Worm (Caenorhabditis elegans) whole organism, L2 larva: Measurements from ENCODE around the gene D1044.4.

Experiments
- C34F6.9 ChIP-seq: fragments of 150-350 bp; optimal IDR thresholded peaks from 2 replicates; lab custom pipeline; 2014; ENCODE audit warnings: missing biosample characterization, missing genetic modification characterization
- R02D3.7 ChIP-seq: fragments of 150-350 bp; optimal IDR thresholded peaks from 2 replicates; lab custom pipeline; 2014; ENCODE audit warnings: missing biosample characterization, missing genetic modification characterization
- ZK546.5 ChIP-seq: sonication (generic microtip); optimal IDR thresholded peaks from 2 replicates; lab custom pipeline; 2017; ENCODE audit warnings: missing biosample characterization, missing genetic modification characterization
- alr-1 ChIP-seq: fragments of 150-350 bp; optimal IDR thresholded peaks from 2 replicates; lab custom pipeline; 2014; ENCODE audit warnings: missing biosample characterization, missing genetic modification characterization
- ama-1 ChIP-seq: fragments of 150-350 bp; optimal IDR thresholded peaks from 2 replicates; lab custom pipeline; 2018; ENCODE audit warnings: inconsistent platforms
- blmp-1 ChIP-seq: sonication (generic microtip); optimal IDR thresholded peaks from 2 replicates; lab custom pipeline; 2017; ENCODE audit warnings: missing genetic modification characterization, mild to moderate bottlenecking, missing compliant biosample characterization, antibody characterized with exemption, moderate library complexity; ENCODE audit not compliant: insufficient read depth
- ceh-82 ChIP-seq: fragments of 150-350 bp; optimal IDR thresholded peaks from 2 replicates; lab custom pipeline; 2014; ENCODE audit warnings: missing biosample characterization, missing genetic modification characterization
- crh-2 ChIP-seq: sonication (generic microtip); optimal IDR thresholded peaks from 2 replicates; lab custom pipeline; 2017; ENCODE audit warnings: missing biosample characterization, missing genetic modification characterization
- dmd-4 ChIP-seq: sonication (generic microtip); optimal IDR thresholded peaks from 2 replicates; lab custom pipeline; 2017; ENCODE audit warnings: missing biosample characterization, missing genetic modification characterization
- elt-1 ChIP-seq: fragments of 150-350 bp; optimal IDR thresholded peaks from 2 replicates; lab custom pipeline; 2014; ENCODE audit warnings: missing biosample characterization, missing genetic modification characterization
- elt-3 ChIP-seq: sonication (generic microtip); optimal IDR thresholded peaks from 2 replicates; lab custom pipeline; 2017; ENCODE audit warnings: missing biosample characterization, missing genetic modification characterization
- fos-1 ChIP-seq: fragments of 150-350 bp; optimal IDR thresholded peaks from 2 replicates; lab custom pipeline; 2014; ENCODE audit warnings: missing biosample characterization, missing genetic modification characterization
- gmeb-1 ChIP-seq: fragments of 150-350 bp; optimal IDR thresholded peaks from 2 replicates; lab custom pipeline; 2014; ENCODE audit warnings: missing biosample characterization, missing genetic modification characterization
- lin-11 ChIP-seq: fragments of 150-350 bp; sonication (generic microtip); optimal IDR thresholded peaks from 2 replicates; lab custom pipeline; 2014; ENCODE audit warnings: missing biosample characterization, missing genetic modification characterization, inconsistent platforms, mixed read lengths
- lsy-2 ChIP-seq, 2 experiments: fragments of 150-350 bp in 1 of 2; sonication (generic microtip) in 1 of 2; optimal IDR thresholded peaks; 2 replicates each; lab custom pipeline; 2014 to 2017; ENCODE audit warnings: missing biosample characterization in 2 of 2, missing genetic modification characterization in 2 of 2
- mab-5 ChIP-seq: fragments of 150-350 bp; optimal IDR thresholded peaks from 2 replicates; lab custom pipeline; 2014; ENCODE audit warnings: missing biosample characterization, missing genetic modification characterization
- mbf-1 ChIP-seq: sonication (generic microtip); optimal IDR thresholded peaks from 2 replicates; lab custom pipeline; 2017; ENCODE audit warnings: missing biosample characterization, missing genetic modification characterization
- mdl-1 ChIP-seq, 2 experiments: fragments of 150-350 bp in 1 of 2; sonication (generic microtip) in 1 of 2; optimal IDR thresholded peaks; 2 replicates each; lab custom pipeline; 2017; ENCODE audit warnings: missing biosample characterization in 2 of 2, missing genetic modification characterization in 2 of 2
- nhr-10 ChIP-seq: sonication (generic microtip); optimal IDR thresholded peaks from 2 replicates; lab custom pipeline; 2017; ENCODE audit warnings: missing biosample characterization, missing genetic modification characterization
- nhr-12 ChIP-seq: fragments of 150-350 bp; optimal IDR thresholded peaks from 2 replicates; lab custom pipeline; 2014; ENCODE audit warnings: missing biosample characterization, missing genetic modification characterization
- nhr-129 ChIP-seq: fragments of 150-350 bp; optimal IDR thresholded peaks from 2 replicates; lab custom pipeline; 2014; ENCODE audit warnings: missing biosample characterization, missing genetic modification characterization
- nhr-21 ChIP-seq: fragments of 150-350 bp; optimal IDR thresholded peaks from 2 replicates; lab custom pipeline; 2014; ENCODE audit warnings: missing biosample characterization, missing genetic modification characterization
- nhr-237 ChIP-seq: fragments of 150-350 bp; optimal IDR thresholded peaks from 2 replicates; lab custom pipeline; 2014; ENCODE audit warnings: missing biosample characterization, missing genetic modification characterization
- nhr-25 ChIP-seq: fragments of 150-350 bp; sonication (generic microtip); optimal IDR thresholded peaks from 3 replicates; lab custom pipeline; 2014; ENCODE audit warnings: missing biosample characterization, missing genetic modification characterization
- nhr-6 ChIP-seq: fragments of 150-350 bp; optimal IDR thresholded peaks from 2 replicates; lab custom pipeline; 2014; ENCODE audit warnings: missing biosample characterization, missing genetic modification characterization
- nhr-77 ChIP-seq: fragments of 150-350 bp; optimal IDR thresholded peaks from 2 replicates; lab custom pipeline; 2014; ENCODE audit warnings: missing biosample characterization, missing genetic modification characterization
- sem-4 ChIP-seq: fragments of 150-350 bp; optimal IDR thresholded peaks from 2 replicates; lab custom pipeline; 2014; ENCODE audit warnings: missing biosample characterization, missing genetic modification reagents, missing genetic modification characterization
- skn-1 ChIP-seq: sonication (generic microtip); optimal IDR thresholded peaks from 2 replicates; lab custom pipeline; 2017; ENCODE audit warnings: missing biosample characterization, missing genetic modification characterization
- sma-3 ChIP-seq: sonication (generic microtip); optimal IDR thresholded peaks from 2 replicates; lab custom pipeline; 2016; ENCODE audit warnings: missing genetic modification reagents, missing genetic modification characterization, missing compliant biosample characterization
- sma-9 ChIP-seq, 2 experiments: fragments of 150-350 bp in 1 of 2; sonication (generic microtip) in 1 of 2; optimal IDR thresholded peaks; 2 replicates each; lab custom pipeline; 2014 to 2016; ENCODE audit warnings: missing genetic modification characterization in 2 of 2, mild to moderate bottlenecking in 1 of 2, missing biosample characterization in 1 of 2, missing compliant biosample characterization in 1 of 2, missing genetic modification reagents in 1 of 2, moderate library complexity in 1 of 2
- snpc-4 ChIP-seq: fragments of 150-350 bp; optimal IDR thresholded peaks from 2 replicates; lab custom pipeline; 2014; ENCODE audit warnings: missing biosample characterization, missing genetic modification characterization
- unc-39 ChIP-seq: fragments of 150-350 bp; optimal IDR thresholded peaks from 2 replicates; lab custom pipeline; 2014; ENCODE audit warnings: missing biosample characterization, missing genetic modification characterization
- unc-55 ChIP-seq: fragments of 150-350 bp; sonication (generic microtip); optimal IDR thresholded peaks from 3 replicates; lab custom pipeline; 2014; ENCODE audit warnings: missing biosample characterization, missing genetic modification reagents, missing genetic modification characterization
- unc-62 ChIP-seq: fragments of 150-350 bp; optimal IDR thresholded peaks from 2 replicates; lab custom pipeline; 2014; ENCODE audit warnings: missing biosample characterization, missing genetic modification reagents, missing genetic modification characterization
- zag-1 ChIP-seq: fragments of 150-350 bp; optimal IDR thresholded peaks from 2 replicates; lab custom pipeline; 2014; ENCODE audit warnings: missing biosample characterization, missing genetic modification characterization
- ztf-4 ChIP-seq: fragments of 150-350 bp; optimal IDR thresholded peaks from 2 replicates; lab custom pipeline; 2014; ENCODE audit warnings: missing biosample characterization, missing genetic modification characterization

D1044.4 gene

ce11 chrIII:5501358-5502287 lies 20.2 kb downstream of the D1044.4 start, which contains the start of gene R02F2.1:
Gene R02F2.1, plus strand, starts transcription at chrIII:5501885.
- TF ChIP-seq nhr-25 (tag; lab: Kevin White, UChicago), result peak; percentile 68
- peak; percentile 72 for TF ChIP-seq nhr-129
- TF ChIP-seq nhr-6, result peak; percentile 11
- TF ChIP-seq crh-2 (tag; lab: Kevin White, UChicago), result peak; percentile 62
- peak; percentile 27 for TF ChIP-seq sma-9 (GFP tag; optimal IDR thresholded peaks at IDR 0.05; lab: Kevin White, UChicago)
- no peak for TF ChIP-seq sma-9 (tag; optimal IDR thresholded peaks at IDR 0.05; lab: Kevin White, UChicago)
- TF ChIP-seq C34F6.9 (tag; lab: Kevin White, UChicago), result peak; percentile 29
- TF ChIP-seq sma-3, result peak; percentile 31
- TF ChIP-seq fos-1, result peak; percentile 12
- no peak for TF ChIP-seq mdl-1 (tag; optimal IDR thresholded peaks at IDR 0.05; lab: Kevin White, UChicago)
- TF ChIP-seq ama-1 (lab: Kevin White, UChicago), result peak; percentile 38
- no peak for TF ChIP-seq dmd-4 (tag; lab: Kevin White, UChicago)
- TF ChIP-seq gmeb-1 (tag; lab: Kevin White, UChicago), result peak; percentile 15
- TF ChIP-seq nhr-77, result no peak
- TF ChIP-seq unc-55 (GFP tag; lab: Kevin White, UChicago), result peak; percentile 4

ce11 chrIII:5500732-5501131 lies 21.1 kb downstream of the D1044.4 start:
- peak in 1 of 2 experiments; percentile 39 for TF ChIP-seq lsy-2 (tag; optimal IDR thresholded peaks at IDR 0.05; lab: Kevin White, UChicago)
- no peak for TF ChIP-seq mab-5
- TF ChIP-seq nhr-21 (tag; lab: Kevin White, UChicago), result peak; percentile 47
- TF ChIP-seq nhr-25 (tag; lab: Kevin White, UChicago), result no peak
- TF ChIP-seq, all 48 proteins: peak for 2

ce11 chrIII:5499942-5500341 lies 21.9 kb downstream of the D1044.4 start:
- TF ChIP-seq elt-3 (tag; lab: Kevin White, UChicago), result no peak
- no peak for TF ChIP-seq sem-4
- TF ChIP-seq nhr-12, result no peak
- TF ChIP-seq mbf-1 (tag; lab: Kevin White, UChicago), result no peak
- TF ChIP-seq nhr-6, result no peak
- TF ChIP-seq unc-39 (tag; lab: Kevin White, UChicago), result no peak
- no peak for TF ChIP-seq ceh-82
- TF ChIP-seq alr-1 (tag; lab: Kevin White, UChicago), result no peak
- no peak for TF ChIP-seq ama-1 (lab: Kevin White, UChicago)
- TF ChIP-seq nhr-237, result no peak
- TF ChIP-seq nhr-129, result no peak
- no peak for TF ChIP-seq ztf-4 (tag; lab: Kevin White, UChicago)
- TF ChIP-seq nhr-25 (tag; lab: Kevin White, UChicago), result no peak
- TF ChIP-seq lsy-2 (tag; optimal IDR thresholded peaks at IDR 0.05; lab: Kevin White, UChicago), result no peak
- no peak for TF ChIP-seq elt-1
- no peak for TF ChIP-seq mab-5
- no peak for TF ChIP-seq snpc-4

ce11 chrIII:5498973-5499372 lies 22.9 kb downstream of the D1044.4 start, which contains the start of gene R02F2.9:
Gene R02F2.9, plus strand, starts transcription at chrIII:5499190.
- TF ChIP-seq sma-3 (peak; percentile 47), lin-11 (tag; lab: Kevin White, UChicago) (no peak), crh-2 (tag; lab: Kevin White, UChicago) (peak; percentile 41), C34F6.9 (tag; lab: Kevin White, UChicago) (peak; percentile 70), nhr-21 (tag; lab: Kevin White, UChicago) (peak; percentile 15), skn-1 (tag; lab: Kevin White, UChicago) (no peak), nhr-12 (no peak), fos-1 (peak; percentile 4), zag-1 (tag; lab: Kevin White, UChicago) (no peak), ceh-82 (no peak), R02D3.7 (peak; percentile 92), gmeb-1 (tag; lab: Kevin White, UChicago) (peak; percentile 95), unc-55 (GFP tag; lab: Kevin White, UChicago) (peak; percentile 82), sma-9 (GFP tag; optimal IDR thresholded peaks at IDR 0.05; lab: Kevin White, UChicago) (peak; percentile 32), sma-9 (tag; optimal IDR thresholded peaks at IDR 0.05; lab: Kevin White, UChicago) (no peak), lsy-2 (tag; optimal IDR thresholded peaks at IDR 0.05; lab: Kevin White, UChicago) (peak in 1 of 2 experiments; percentile 47)
- TF ChIP-seq, all 48 proteins: peak for 10

ce11 chrIII:5495168-5495567 lies 26.7 kb downstream of the D1044.4 start, which contains the start of gene R02F2.8:
Gene R02F2.8, minus strand, starts transcription at chrIII:5495268.
- TF ChIP-seq nhr-10 (tag; lab: Kevin White, UChicago) (no peak), elt-3 (tag; lab: Kevin White, UChicago) (no peak), alr-1 (tag; lab: Kevin White, UChicago) (no peak), crh-2 (tag; lab: Kevin White, UChicago) (no peak), ztf-4 (tag; lab: Kevin White, UChicago) (no peak), snpc-4 (no peak), C34F6.9 (tag; lab: Kevin White, UChicago) (no peak), unc-62 (GFP tag; lab: Kevin White, UChicago) (no peak), nhr-25 (tag; lab: Kevin White, UChicago) (no peak), nhr-77 (no peak), blmp-1 (tag; lab: Kevin White, UChicago) (no peak), nhr-12 (no peak), ama-1 (lab: Kevin White, UChicago) (no peak), ZK546.5 (no peak)
